Worm (Caenorhabditis elegans) whole organism, L1 larva: ENCODE data around the gene F31D4.5.

Source experiments
- C04F5.9 ChIP-seq: sonication (generic microtip); optimal IDR thresholded peaks from 2 replicates; lab custom pipeline; 2016; ENCODE audit warnings: missing genetic modification characterization, missing compliant biosample characterization
- C34B4.2 ChIP-seq: sonication (generic microtip); optimal IDR thresholded peaks from 2 replicates; lab custom pipeline; 2017; ENCODE audit warnings: mild to moderate bottlenecking, missing genetic modification characterization, missing compliant biosample characterization
- Y116A8C.19 ChIP-seq: sonication (generic microtip); optimal IDR thresholded peaks from 2 replicates; lab custom pipeline; 2016; ENCODE audit warnings: missing compliant biosample characterization, missing genetic modification characterization, borderline replicate concordance
- alr-1 ChIP-seq: fragments of 200-800 bp; sonication (Bioruptor generic); optimal IDR thresholded peaks from 2 replicates; lab custom pipeline; 2018; ENCODE audit warnings: borderline replicate concordance, mild to moderate bottlenecking, missing genetic modification characterization, missing compliant biosample characterization
- ama-1 ChIP-seq: fragments of 150-350 bp; optimal IDR thresholded peaks from 2 replicates; lab custom pipeline; 2014
- blmp-1 ChIP-seq: fragments of 150-350 bp; optimal IDR thresholded peaks from 2 replicates; lab custom pipeline; 2014; ENCODE audit warnings: missing biosample characterization, missing genetic modification characterization
- ceh-63 ChIP-seq: fragments of 200-800 bp; sonication (Bioruptor generic); optimal IDR thresholded peaks from 2 replicates; lab custom pipeline; 2018; ENCODE audit warnings: mild to moderate bottlenecking, missing genetic modification characterization, missing compliant biosample characterization
- ceh-8 ChIP-seq: fragments of 200-800 bp; sonication (Bioruptor generic); optimal IDR thresholded peaks from 2 replicates; lab custom pipeline; 2018; ENCODE audit warnings: mild to moderate bottlenecking, missing genetic modification characterization, moderate library complexity, missing compliant biosample characterization
- ceh-82 ChIP-seq, 3 experiments: fragments of 150-350 bp in 1 of 3; sonication (generic microtip) in 2 of 3; optimal IDR thresholded peaks; 2 replicates each; lab custom pipeline; 2014 to 2017; ENCODE audit warnings: missing biosample characterization in 3 of 3, missing genetic modification characterization in 3 of 3
- ceh-88 ChIP-seq: fragments of 200-800 bp; sonication (Bioruptor generic); IDR thresholded peaks from 2 replicates; pipeline ENCODE4 v1.3.6; 2022; ENCODE audit warnings: missing genetic modification characterization, missing compliant biosample characterization
- ces-1 ChIP-seq: fragments of 150-350 bp; optimal IDR thresholded peaks from 2 replicates; lab custom pipeline; 2014; ENCODE audit warnings: missing biosample characterization, missing genetic modification reagents, missing genetic modification characterization
- dpl-1 ChIP-seq, 3 experiments: fragments of 150-350 bp in 2 of 3; sonication (generic microtip) in 1 of 3; optimal IDR thresholded peaks; 2 replicates each; lab custom pipeline; 2014 to 2017; ENCODE audit warnings: missing biosample characterization in 3 of 3, missing genetic modification characterization in 3 of 3, missing genetic modification reagents in 3 of 3
- dsc-1 ChIP-seq: sonication (generic microtip); optimal IDR thresholded peaks from 2 replicates; lab custom pipeline; 2016; ENCODE audit warnings: mild to moderate bottlenecking, missing genetic modification characterization, missing compliant biosample characterization
- efl-1 ChIP-seq, 4 experiments: fragments of 150-350 bp; optimal IDR thresholded peaks in 3 of 4; peaks in 1 of 4; 1 replicate in 1 of 4; 2 replicates in 3 of 4; lab custom pipeline; 2014; ENCODE audit warnings: missing biosample characterization in 2 of 4, missing genetic modification characterization in 2 of 4, missing genetic modification reagents in 2 of 4
- egl-13 ChIP-seq: sonication (generic microtip); optimal IDR thresholded peaks from 2 replicates; lab custom pipeline; 2016; ENCODE audit warnings: missing genotype, missing genetic modification reagents, missing genetic modification characterization, missing compliant biosample characterization
- egl-27 ChIP-seq, 2 experiments: fragments of 150-350 bp in 1 of 2; sonication (generic microtip); optimal IDR thresholded peaks; 3 replicates each; lab custom pipeline; 2017 to 2018; ENCODE audit warnings: missing biosample characterization in 2 of 2, missing genetic modification characterization in 2 of 2, missing genetic modification reagents in 2 of 2
- fkh-10 ChIP-seq: sonication (generic microtip); optimal IDR thresholded peaks from 2 replicates; lab custom pipeline; 2017; ENCODE audit warnings: missing biosample characterization, missing genetic modification reagents, missing genetic modification characterization
- grh-1 ChIP-seq: fragments of 200-800 bp; sonication (Bioruptor generic); IDR thresholded peaks from 2 replicates; pipeline ENCODE4 v1.3.6; 2022; ENCODE audit warnings: missing genetic modification reagents, missing genetic modification characterization, missing compliant biosample characterization
- isw-1 ChIP-seq: fragments of 200-800 bp; sonication (Bioruptor generic); IDR thresholded peaks from 2 replicates; pipeline ENCODE4 v1.3.6; 2022; ENCODE audit warnings: missing genetic modification characterization, missing compliant biosample characterization
- lin-13 ChIP-seq: fragments of 150-350 bp; optimal IDR thresholded peaks from 2 replicates; lab custom pipeline; 2014; ENCODE audit warnings: missing biosample characterization, missing genetic modification reagents, missing genetic modification characterization
- lin-14 ChIP-seq: fragments of 200-800 bp; sonication (Bioruptor generic); optimal IDR thresholded peaks from 2 replicates; lab custom pipeline; 2018; ENCODE audit warnings: mild to moderate bottlenecking, missing genetic modification characterization, moderate library complexity, missing compliant biosample characterization
- lin-15B ChIP-seq: fragments of 150-350 bp; sonication (generic microtip); optimal IDR thresholded peaks from 3 replicates; lab custom pipeline; 2014; ENCODE audit warnings: missing biosample characterization, missing genetic modification characterization
- lin-35 ChIP-seq, 2 experiments: fragments of 150-350 bp; optimal IDR thresholded peaks; 2 replicates each; lab custom pipeline; 2014; ENCODE audit warnings: missing biosample characterization in 2 of 2, missing genetic modification characterization in 2 of 2, missing genetic modification reagents in 2 of 2
- lin-39 ChIP-seq: fragments of 150-350 bp; optimal IDR thresholded peaks from 2 replicates; lab custom pipeline; 2014; ENCODE audit warnings: missing biosample characterization, missing genetic modification reagents, missing genetic modification characterization
- mab-9 ChIP-seq: fragments of 200-800 bp; sonication (Bioruptor generic); IDR thresholded peaks from 2 replicates; pipeline ENCODE4 v1.3.6; 2022; ENCODE audit warnings: missing genetic modification reagents, missing genetic modification characterization, missing compliant biosample characterization
- mep-1 ChIP-seq: fragments of 150-350 bp; optimal IDR thresholded peaks from 2 replicates; lab custom pipeline; 2014; ENCODE audit warnings: missing biosample characterization, missing genetic modification characterization
- nhr-11 ChIP-seq: fragments of 150-350 bp; optimal IDR thresholded peaks from 2 replicates; lab custom pipeline; 2014; ENCODE audit warnings: missing biosample characterization, missing genetic modification characterization
- nhr-19 ChIP-seq: fragments of 200-800 bp; sonication (Bioruptor generic); conservative IDR thresholded peaks from 2 replicates; pipeline ENCODE4 v1.3.6; 2022; ENCODE audit warnings: missing genetic modification characterization, missing compliant biosample characterization
- nhr-20 ChIP-seq: sonication (generic microtip); optimal IDR thresholded peaks from 2 replicates; lab custom pipeline; 2016; ENCODE audit warnings: mild to moderate bottlenecking, missing genetic modification characterization, missing compliant biosample characterization
- nhr-237 ChIP-seq: fragments of 150-350 bp; optimal IDR thresholded peaks from 2 replicates; lab custom pipeline; 2014; ENCODE audit warnings: missing biosample characterization, missing genetic modification characterization
- nhr-47 ChIP-seq: sonication (generic microtip); optimal IDR thresholded peaks from 2 replicates; lab custom pipeline; 2016; ENCODE audit warnings: mild to moderate bottlenecking, missing genetic modification characterization, moderate library complexity, missing compliant biosample characterization
- nhr-84 ChIP-seq: sonication (generic microtip); optimal IDR thresholded peaks from 2 replicates; lab custom pipeline; 2017; ENCODE audit warnings: missing biosample characterization, missing genetic modification characterization
- nhr-85 ChIP-seq: sonication (generic microtip); peaks from one replicate; lab custom pipeline; 2016; ENCODE audit warnings: missing genetic modification characterization, inconsistent platforms, missing compliant biosample characterization
- pag-3 ChIP-seq: sonication (generic microtip); optimal IDR thresholded peaks from 2 replicates; lab custom pipeline; 2017; ENCODE audit warnings: missing genetic modification characterization, mild to moderate bottlenecking, missing compliant biosample characterization, antibody characterized with exemption, borderline replicate concordance; ENCODE audit not compliant: insufficient read depth
- pax-3 ChIP-seq: fragments of 200-800 bp; sonication (Bioruptor generic); optimal IDR thresholded peaks from 2 replicates; lab custom pipeline; 2018; ENCODE audit warnings: mild to moderate bottlenecking, missing genetic modification characterization, moderate library complexity, missing compliant biosample characterization
- pqm-1 ChIP-seq: sonication (generic microtip); optimal IDR thresholded peaks from 3 replicates; lab custom pipeline; 2017; ENCODE audit warnings: missing biosample characterization, missing genetic modification characterization
- rnt-1 ChIP-seq: sonication (generic microtip); optimal IDR thresholded peaks from 2 replicates; lab custom pipeline; 2016; ENCODE audit warnings: mild to moderate bottlenecking, missing genetic modification characterization, moderate library complexity, missing compliant biosample characterization
- snu-23 ChIP-seq: sonication (generic microtip); optimal IDR thresholded peaks from 2 replicates; lab custom pipeline; 2016; ENCODE audit warnings: missing genetic modification characterization, missing compliant biosample characterization
- sox-4 ChIP-seq: sonication (generic microtip); optimal IDR thresholded peaks from 2 replicates; lab custom pipeline; 2016; ENCODE audit warnings: missing genetic modification characterization, missing compliant biosample characterization
- sptf-1 ChIP-seq: fragments of 150-350 bp; optimal IDR thresholded peaks from 2 replicates; lab custom pipeline; 2014; ENCODE audit warnings: missing biosample characterization, missing genetic modification characterization
- unc-130 ChIP-seq: fragments of 150-350 bp; optimal IDR thresholded peaks from 2 replicates; lab custom pipeline; 2017; ENCODE audit warnings: missing biosample characterization, missing genetic modification characterization, inconsistent platforms
- unc-86 ChIP-seq: sonication (generic microtip); optimal IDR thresholded peaks from 2 replicates; lab custom pipeline; 2016; ENCODE audit warnings: missing genetic modification characterization, missing compliant biosample characterization
- vab-15 ChIP-seq: sonication (generic microtip); optimal IDR thresholded peaks from 2 replicates; lab custom pipeline; 2017; ENCODE audit warnings: missing genotype, mild to moderate bottlenecking, missing genetic modification characterization, missing compliant biosample characterization
- xbp-1 ChIP-seq: sonication (generic microtip); optimal IDR thresholded peaks from 2 replicates; lab custom pipeline; 2016; ENCODE audit warnings: missing genetic modification characterization, missing compliant biosample characterization
- zag-1 ChIP-seq: fragments of 150-350 bp; optimal IDR thresholded peaks from 2 replicates; lab custom pipeline; 2014; ENCODE audit warnings: missing biosample characterization, missing genetic modification characterization
- zip-4 ChIP-seq: fragments of 200-800 bp; sonication (Bioruptor generic); optimal IDR thresholded peaks from 2 replicates; lab custom pipeline; 2018; ENCODE audit warnings: mild to moderate bottlenecking, missing genetic modification characterization, moderate library complexity, missing compliant biosample characterization
- ztf-4 ChIP-seq: fragments of 150-350 bp; optimal IDR thresholded peaks from 2 replicates; lab custom pipeline; 2014; ENCODE audit warnings: missing biosample characterization, missing genetic modification characterization

The F31D4.5 gene

ce11 chrV:20824962-20825609, 28.8 kb upstream of the F31D4.5 start, which contains the start of the genes gcy-22 and grl-14:
TSS of gene gcy-22 (minus strand) at chrV:20825062.
TSS of gene grl-14 (plus strand) at chrV:20825559.
- no peak for TF ChIP-seq ces-1 (GFP tag; lab: Kevin White, UChicago)
- TF ChIP-seq pax-3 = no peak
- TF ChIP-seq egl-13 (tag; lab: Kevin White, UChicago) = no peak
- no peak for TF ChIP-seq blmp-1 (tag; lab: Kevin White, UChicago)
- no peak for TF ChIP-seq Y116A8C.19 (tag; lab: Kevin White, UChicago)
- TF ChIP-seq ztf-4 = no peak
- no peak for TF ChIP-seq pag-3 (tag; lab: Kevin White, UChicago)
- no peak for TF ChIP-seq ceh-63 (GFP tag; lab: Kevin White, UChicago)
- TF ChIP-seq egl-27 (tag; optimal IDR thresholded peaks at IDR 0.05; lab: Kevin White, UChicago) = no peak
- TF ChIP-seq mab-9 (GFP tag; lab: Robert Waterston, UW) = no peak
- TF ChIP-seq vab-15 (tag; lab: Kevin White, UChicago) = no peak
- no peak for TF ChIP-seq efl-1 (optimal IDR thresholded peaks at IDR 0.05; lab: Kevin White, UChicago)
- TF ChIP-seq efl-1 (GFP tag; optimal IDR thresholded peaks at IDR 0.05 in 1 of 2; lab: Kevin White, UChicago) = no peak
- no peak for TF ChIP-seq alr-1
- TF ChIP-seq pqm-1 = no peak
- no peak for TF ChIP-seq C34B4.2 (tag; lab: Kevin White, UChicago)
- TF ChIP-seq rnt-1 (tag; lab: Kevin White, UChicago) = no peak
- no peak for TF ChIP-seq lin-13
- TF ChIP-seq unc-86 (tag; lab: Kevin White, UChicago) = no peak
- TF ChIP-seq sptf-1 = no peak
- TF ChIP-seq nhr-237 (tag; lab: Kevin White, UChicago) = no peak

- TF ChIP-seq pqm-1 (no peak), nhr-84 (tag; lab: Kevin White, UChicago) (no peak), nhr-20 (tag; lab: Kevin White, UChicago) (no peak), ceh-8 (no peak)
Measured at ce11 chrV:20826618-20827017, 27.3 kb upstream of the F31D4.5 start.

ce11 chrV:20828820-20829219, 25.1 kb upstream of the F31D4.5 start, which contains the start of gene sbt-1:
TSS of gene sbt-1 (minus strand) at chrV:20828881.
- TF ChIP-seq mep-1 (tag; lab: Kevin White, UChicago) = peak; percentile 58
- no peak for TF ChIP-seq mab-9 (GFP tag; lab: Robert Waterston, UW)
- peak; percentile 55 for TF ChIP-seq ces-1 (GFP tag; lab: Kevin White, UChicago)
- TF ChIP-seq ama-1 (lab: Kevin White, UChicago) = no peak
- no peak for TF ChIP-seq sox-4 (tag; lab: Kevin White, UChicago)
- TF ChIP-seq nhr-11 = no peak
- no peak for TF ChIP-seq grh-1
- no peak for TF ChIP-seq lin-39
- TF ChIP-seq xbp-1 (tag; lab: Kevin White, UChicago) = peak; percentile 23
- no peak for TF ChIP-seq zip-4 (GFP tag; lab: Kevin White, UChicago)
- no peak for TF ChIP-seq C34B4.2 (tag; lab: Kevin White, UChicago)
- TF ChIP-seq pqm-1 = no peak
- TF ChIP-seq ceh-82 (tag; optimal IDR thresholded peaks at IDR 0.05; lab: Kevin White, UChicago) = peak; percentile 58 to 85 (median 61)
- TF ChIP-seq snu-23 (GFP tag; lab: Kevin White, UChicago) = peak; percentile 64
- TF ChIP-seq ceh-88 (GFP tag; lab: Robert Waterston, UW) = no peak
- peak; percentile 12; the same call in 1 of the 2 replicates for TF ChIP-seq nhr-19
- peak; percentile 27 for TF ChIP-seq lin-13
- TF ChIP-seq egl-13 (tag; lab: Kevin White, UChicago) = peak; percentile 30
- TF ChIP-seq lin-35 (GFP tag; optimal IDR thresholded peaks at IDR 0.05; lab: Kevin White, UChicago) = peak in 1 of 2 experiments; percentile 63
- peak; percentile 78 for TF ChIP-seq nhr-47 (tag; lab: Kevin White, UChicago)
- TF ChIP-seq lin-14 = peak; percentile 90
- peak; percentile 75 for TF ChIP-seq fkh-10
- TF ChIP-seq pax-3 = peak; percentile 62
- peak; percentile 23 for TF ChIP-seq lin-15B (tag; lab: Kevin White, UChicago)
- TF ChIP-seq C04F5.9 (tag; lab: Kevin White, UChicago) = no peak
- peak; percentile 2 for TF ChIP-seq zag-1
- TF ChIP-seq unc-130 (tag; lab: Kevin White, UChicago) = no peak
- TF ChIP-seq rnt-1 (tag; lab: Kevin White, UChicago) = no peak
- TF ChIP-seq dsc-1 (tag; lab: Kevin White, UChicago) = peak; percentile 38
- TF ChIP-seq isw-1 (GFP tag; lab: Robert Waterston, UW) = peak; percentile 69
- no peak for TF ChIP-seq nhr-85 (tag; lab: Kevin White, UChicago)
- TF ChIP-seq ceh-63 (GFP tag; lab: Kevin White, UChicago) = no peak
- no peak for TF ChIP-seq nhr-84 (tag; lab: Kevin White, UChicago)
- peak in 2 of 3 experiments; percentile 22 to 38 for TF ChIP-seq dpl-1 (GFP tag; optimal IDR thresholded peaks at IDR 0.05; lab: Kevin White, UChicago)
